Fruit fly (Drosophila melanogaster): ENCODE results near the gene enc.

DNA sequence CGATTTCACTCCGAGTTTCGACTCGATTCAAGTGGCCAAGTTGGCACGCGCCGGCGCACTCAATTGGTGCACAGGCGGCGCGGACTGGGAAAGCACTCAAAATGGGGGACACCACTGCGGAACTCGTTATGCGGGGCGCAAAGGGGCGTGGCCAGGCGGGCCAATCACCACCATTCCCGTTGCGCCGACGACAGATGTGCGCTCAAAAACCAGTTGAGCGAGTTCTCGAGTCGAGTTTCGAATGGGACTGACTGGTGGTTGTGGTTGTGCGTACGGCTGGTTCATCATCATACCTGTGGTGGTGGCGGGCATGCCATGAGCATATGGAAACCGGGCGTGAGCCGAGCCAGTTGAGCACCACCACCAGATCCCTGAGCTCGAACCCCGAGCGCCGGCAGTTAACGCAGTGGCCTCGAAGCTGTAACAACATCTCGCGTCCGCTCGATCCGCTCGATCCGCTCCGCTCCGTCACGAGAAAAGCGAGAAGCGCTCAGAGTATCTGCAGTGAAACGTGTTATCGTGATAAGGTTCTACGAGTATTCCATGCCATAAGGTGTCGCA, 27.4 kb downstream of the enc start, which contains the start of gene Awh:
- TF ChIP-seq Dll (optimal IDR thresholded peaks at IDR 0.05) (peak; percentile 89), psq (optimal IDR thresholded peaks at IDR 0.05) (no peak)
